Fruit fly (Drosophila melanogaster) whole organism: ENCODE results near the gene CG14424.

Experiments
- CG8478 ChIP-seq: fragments of >200 bp; optimal IDR thresholded peaks from 2 replicates; lab custom pipeline; 2018; ENCODE audit warnings: inconsistent platforms
- pan ChIP-seq: fragments of >200 bp; optimal IDR thresholded peaks from 2 replicates; lab custom pipeline; 2017
- psq ChIP-seq: fragments of >200 bp; optimal IDR thresholded peaks from 2 replicates; lab custom pipeline; 2017
- usp ChIP-seq: fragments of >200 bp; optimal IDR thresholded peaks from 2 replicates; lab custom pipeline; 2017; ENCODE audit warnings: missing biosample characterization, missing genetic modification characterization, mixed read lengths

DNA sequence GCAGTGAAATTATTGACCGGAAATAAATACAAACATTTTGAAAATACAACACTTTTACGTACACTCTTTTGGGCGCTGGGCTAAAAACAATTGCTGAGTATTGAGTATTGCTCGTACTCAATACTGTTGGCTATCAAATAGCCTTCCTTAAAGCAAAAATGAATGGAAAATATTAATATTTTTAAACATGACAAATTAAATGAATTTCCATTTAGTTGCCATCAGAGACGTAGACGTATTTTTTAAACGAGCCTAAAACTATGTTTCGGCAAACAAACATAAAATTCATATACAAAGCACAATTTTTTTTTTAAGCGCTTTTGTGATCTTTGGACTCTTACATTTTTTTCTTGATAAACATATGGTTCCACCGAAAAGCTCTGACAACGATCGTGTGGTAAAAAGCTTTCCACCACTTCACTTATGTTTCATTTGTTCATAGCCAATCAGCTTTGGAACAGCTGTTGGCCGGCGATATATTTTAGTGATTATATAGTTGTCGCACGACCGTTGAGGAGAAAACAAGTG lies 20.6 kb upstream of the CG14424 start, which contains the start of gene CG3603:
- TF ChIP-seq pan, result no peak
- TF ChIP-seq CG8478 (lab: Kevin White, UChicago), result no peak
- no peak for TF ChIP-seq psq (lab: Kevin White, UChicago)
- TF ChIP-seq usp (GFP tag; lab: Kevin White, UChicago), result no peak
